Fruit fly (Drosophila melanogaster): Measurements from ENCODE around the gene EloA.
A peak's percentile ranks its signal among the peaks of the same experiment; 100 is the strongest.

EloA gene

DNA sequence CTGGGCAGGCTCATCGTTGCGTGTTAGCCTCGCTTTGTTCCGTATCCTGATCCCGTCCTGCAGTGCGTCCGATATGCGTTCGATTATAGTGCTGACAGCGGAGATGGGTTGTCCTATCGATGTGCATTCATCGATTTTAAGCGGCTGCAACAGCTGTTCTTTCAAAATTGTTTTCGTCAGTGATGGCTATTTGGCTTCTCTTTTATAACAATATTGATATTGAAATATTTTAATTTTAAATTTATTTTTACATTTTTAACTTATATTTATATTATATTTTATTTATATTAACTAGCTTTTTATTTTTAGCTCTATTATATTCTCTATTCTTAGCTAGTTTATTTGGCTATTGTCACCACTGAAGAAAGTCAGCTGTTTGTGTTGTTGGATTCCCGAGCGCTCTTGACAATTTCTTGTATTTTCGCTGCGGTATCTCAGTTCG lies 6.6 kb downstream of the EloA start, which contains the start of the genes wda and Pex11c (continued):
- peak; percentile 87 for TF ChIP-seq esg (GFP tag; conservative IDR thresholded peaks at IDR 0.05)
- TF ChIP-seq CG8290 (GFP tag; optimal IDR thresholded peaks at IDR 0.05): peak; percentile 30
- no peak for TF ChIP-seq CG8290 (tag; optimal IDR thresholded peaks at IDR 0.05)
- peak; percentile 65 for TF ChIP-seq tna (GFP tag; IDR thresholded peaks at IDR 0.05; ENCODE audit: partially characterized antibody)
- TF ChIP-seq Fer2 (tag; optimal IDR thresholded peaks at IDR 0.05): peak; percentile 44
- peak; percentile 67; the same call in 1 of the 2 replicates for TF ChIP-seq sna (GFP tag; IDR thresholded peaks at IDR 0.05; ENCODE audit: partially characterized antibody)
- peak; percentile 61 for TF ChIP-seq CG3281 (GFP tag; optimal IDR thresholded peaks at IDR 0.05)
- TF ChIP-seq CG11696 (GFP tag; IDR thresholded peaks at IDR 0.05): peak; percentile 72
- peak; percentile 83 for TF ChIP-seq CG10462 (GFP tag; optimal IDR thresholded peaks at IDR 0.05)
- peak; percentile 67 for TF ChIP-seq Lim3 (GFP tag; IDR thresholded peaks at IDR 0.05)
- peak; percentile 65 for TF ChIP-seq CG6765 (GFP tag; optimal IDR thresholded peaks at IDR 0.05)
- TF ChIP-seq CG4424 (GFP tag; optimal IDR thresholded peaks at IDR 0.05): peak; percentile 81
- TF ChIP-seq gsb (GFP tag; IDR thresholded peaks at IDR 0.05): peak; percentile 71
- TF ChIP-seq br (optimal IDR thresholded peaks at IDR 0.05): no peak
- TF ChIP-seq Ravus (GFP tag; IDR thresholded peaks at IDR 0.05): peak; percentile 56
- peak; percentile 94 for TF ChIP-seq sob (GFP tag; IDR thresholded peaks at IDR 0.05)
- no peak; the same call in 2 of the 3 replicates for TF ChIP-seq CG6175 (GFP tag; IDR thresholded peaks at IDR 0.05)
- peak; percentile 89 for TF ChIP-seq CG10267 (tag; optimal IDR thresholded peaks at IDR 0.05)
- TF ChIP-seq CG16813 (GFP tag; IDR thresholded peaks at IDR 0.05; ENCODE audit: partially characterized antibody): peak; percentile 69
- TF ChIP-seq CG14441 (GFP tag; IDR thresholded peaks at IDR 0.05): peak; percentile 82
- no peak; the same call in 2 of the 3 replicates for TF ChIP-seq hb (GFP tag; IDR thresholded peaks at IDR 0.05; ENCODE audit: partially characterized antibody)
- peak; percentile 91 for TF ChIP-seq CG15269 (tag; optimal IDR thresholded peaks at IDR 0.05)
- TF ChIP-seq ssp (GFP tag; IDR thresholded peaks at IDR 0.05): peak; percentile 84
- TF ChIP-seq jing (GFP tag; optimal IDR thresholded peaks at IDR 0.05): peak; percentile 9
- no peak for TF ChIP-seq sc (optimal IDR thresholded peaks at IDR 0.05)
- peak; percentile 82 for TF ChIP-seq sc (GFP tag; optimal IDR thresholded peaks at IDR 0.05)
- TF ChIP-seq tll (GFP tag; optimal IDR thresholded peaks at IDR 0.05): peak in 1 of 2 experiments; percentile 64
- peak; percentile 81 for TF ChIP-seq CG17385 (GFP tag; optimal IDR thresholded peaks at IDR 0.05)
- no peak for TF ChIP-seq p53 (GFP tag; optimal IDR thresholded peaks at IDR 0.05)
- TF ChIP-seq tx (GFP tag; optimal IDR thresholded peaks at IDR 0.05): peak; percentile 24
- TF ChIP-seq CG7357 (GFP tag; IDR thresholded peaks at IDR 0.05): peak; percentile 75; the same call in 2 of the 3 replicates
- TF ChIP-seq yki (optimal IDR thresholded peaks at IDR 0.05): no peak
- TF ChIP-seq ab (GFP tag; optimal IDR thresholded peaks at IDR 0.05): no peak
- no peak for TF ChIP-seq CG15479 (GFP tag; optimal IDR thresholded peaks at IDR 0.05)
- TF ChIP-seq vvl (GFP tag; IDR thresholded peaks at IDR 0.05): peak; percentile 95
- peak; percentile 62 for TF ChIP-seq exex (tag; optimal IDR thresholded peaks at IDR 0.05)
- peak; percentile 85 for TF ChIP-seq ase (GFP tag; IDR thresholded peaks at IDR 0.05)
- TF ChIP-seq CG3407 (GFP tag; optimal IDR thresholded peaks at IDR 0.05): peak; percentile 82
- TF ChIP-seq Doc2 (GFP tag; IDR thresholded peaks at IDR 0.05): no peak
- peak; percentile 36; the same call in 2 of the 3 replicates for TF ChIP-seq vnd (GFP tag; IDR thresholded peaks at IDR 0.05; ENCODE audit: partially characterized antibody)
- peak; percentile 75 for TF ChIP-seq sens (GFP tag)
- TF ChIP-seq HmgZ (tag; optimal IDR thresholded peaks at IDR 0.05): peak; percentile 42
- no peak for TF ChIP-seq gro (GFP tag; optimal IDR thresholded peaks at IDR 0.05)
- peak; percentile 26 for TF ChIP-seq Dip3 (GFP tag; optimal IDR thresholded peaks at IDR 0.05)
- peak; percentile 77 for TF ChIP-seq cato (GFP tag; optimal IDR thresholded peaks at IDR 0.05; ENCODE audit: borderline replicate concordance)
- no peak for TF ChIP-seq HLHmδ (GFP tag; optimal IDR thresholded peaks at IDR 0.05)
- peak; percentile 85 for TF ChIP-seq CG33557 (GFP tag; optimal IDR thresholded peaks at IDR 0.05)
- no peak for TF ChIP-seq mirr (GFP tag; optimal IDR thresholded peaks at IDR 0.05)
- peak; percentile 89 for TF ChIP-seq CG7839 (tag; optimal IDR thresholded peaks at IDR 0.05)
- TF ChIP-seq Ets97D (GFP tag; optimal IDR thresholded peaks at IDR 0.05): no peak
- no peak for TF ChIP-seq Dad (GFP tag; optimal IDR thresholded peaks at IDR 0.05)
- TF ChIP-seq CG6813 (GFP tag; optimal IDR thresholded peaks at IDR 0.05): peak; percentile 66
